Fruit fly (Drosophila melanogaster): ENCODE results near the gene CG46394.
A peak's percentile ranks its signal among the peaks of the same experiment; 100 is the strongest.

The CG46394 gene

dm6 chr3L:11582097-11582496, 18.1 kb upstream of the CG46394 start, which contains the start of gene CG33269 (continued):
- no peak for TF ChIP-seq scrt (GFP tag; optimal IDR thresholded peaks at IDR 0.05)
- TF ChIP-seq CTCF (GFP tag; optimal IDR thresholded peaks at IDR 0.05): no peak
- TF ChIP-seq ara (GFP tag; IDR thresholded peaks at IDR 0.05): no peak
- TF ChIP-seq Lim3 (GFP tag; IDR thresholded peaks at IDR 0.05): no peak
- no peak for TF ChIP-seq sens (GFP tag)
- no peak for TF ChIP-seq Dfd (GFP tag; optimal IDR thresholded peaks at IDR 0.05)

dm6 chr3L:11583964-11584363, 16.2 kb upstream of the CG46394 start, which contains the start of gene CG32086:
Gene CG32086 (minus strand): TSS chr3L:11584064.
- TF ChIP-seq HLHmδ (GFP tag; optimal IDR thresholded peaks at IDR 0.05) (no peak), CG13775 (GFP tag; optimal IDR thresholded peaks at IDR 0.05) (no peak), CG1647 (GFP tag; optimal IDR thresholded peaks at IDR 0.05) (no peak), Fer2 (tag; optimal IDR thresholded peaks at IDR 0.05) (no peak), Sox102F (GFP tag; optimal IDR thresholded peaks at IDR 0.05) (no peak), MTF-1 (GFP tag; optimal IDR thresholded peaks at IDR 0.05; ENCODE audit: borderline replicate concordance) (no peak), CG12236 (GFP tag; optimal IDR thresholded peaks at IDR 0.05) (no peak), zen2 (GFP tag; IDR thresholded peaks at IDR 0.05; ENCODE audit: partially characterized antibody) (no peak), h (optimal IDR thresholded peaks at IDR 0.05) (no peak), CG8944 (GFP tag; optimal IDR thresholded peaks at IDR 0.05) (no peak), D19B (GFP tag; optimal IDR thresholded peaks at IDR 0.05) (no peak), D (optimal IDR thresholded peaks at IDR 0.05) (no peak), D (GFP tag; optimal IDR thresholded peaks at IDR 0.05) (no peak), ssp (GFP tag; IDR thresholded peaks at IDR 0.05) (no peak), CG4282 (GFP tag; optimal IDR thresholded peaks at IDR 0.05) (no peak), CG15269 (tag; optimal IDR thresholded peaks at IDR 0.05) (no peak), Lim3 (GFP tag; IDR thresholded peaks at IDR 0.05) (no peak), CG14441 (GFP tag; IDR thresholded peaks at IDR 0.05) (no peak), CG9932 (GFP tag; IDR thresholded peaks at IDR 0.05) (no peak), ham (GFP tag; IDR thresholded peaks at IDR 0.05) (no peak), Opbp (GFP tag; IDR thresholded peaks at IDR 0.05; ENCODE audit: partially characterized antibody) (no peak)

- TF ChIP-seq crol (GFP tag; IDR thresholded peaks at IDR 0.05): peak; percentile 99
- TF ChIP-seq emc (GFP tag; optimal IDR thresholded peaks at IDR 0.05): no peak
- no peak for TF ChIP-seq CG33213 (GFP tag; optimal IDR thresholded peaks at IDR 0.05)
- no peak for TF ChIP-seq CG30020 (tag; optimal IDR thresholded peaks at IDR 0.05)
- TF ChIP-seq Elba2 (GFP tag; optimal IDR thresholded peaks at IDR 0.05): no peak
- no peak for TF ChIP-seq corto (GFP tag; optimal IDR thresholded peaks at IDR 0.05)
- TF ChIP-seq ftz-f1 (GFP tag; optimal IDR thresholded peaks at IDR 0.05): peak; percentile 84
- TF ChIP-seq CG11247 (GFP tag; IDR thresholded peaks at IDR 0.05): no peak
- no peak for TF ChIP-seq Neu2 (GFP tag; optimal IDR thresholded peaks at IDR 0.05; ENCODE audit: borderline replicate concordance)
- TF ChIP-seq grn (GFP tag; optimal IDR thresholded peaks at IDR 0.05): no peak
- TF ChIP-seq CG8924 (tag; optimal IDR thresholded peaks at IDR 0.05): no peak
- no peak for TF ChIP-seq NC2α (GFP tag; optimal IDR thresholded peaks at IDR 0.05)
- no peak for TF ChIP-seq CG3726 (GFP tag; IDR thresholded peaks at IDR 0.05)
- no peak for TF ChIP-seq Xbp1 (GFP tag; optimal IDR thresholded peaks at IDR 0.05)
- no peak for TF ChIP-seq CG10209 (GFP tag; optimal IDR thresholded peaks at IDR 0.05)
- no peak for TF ChIP-seq Antp (GFP tag; optimal IDR thresholded peaks at IDR 0.05)
- no peak for TF ChIP-seq p53 (GFP tag; optimal IDR thresholded peaks at IDR 0.05)
- TF ChIP-seq Gsc (GFP tag; IDR thresholded peaks at IDR 0.05): no peak
- no peak for TF ChIP-seq repo (GFP tag; optimal IDR thresholded peaks at IDR 0.05)
- no peak for TF ChIP-seq C15 (GFP tag; IDR thresholded peaks at IDR 0.05)
- no peak for TF ChIP-seq CG6765 (GFP tag; optimal IDR thresholded peaks at IDR 0.05)
- TF ChIP-seq pita (GFP tag; optimal IDR thresholded peaks at IDR 0.05): no peak
- peak; percentile 21; the same call in 1 of the 3 replicates for TF ChIP-seq CG16813 (GFP tag; IDR thresholded peaks at IDR 0.05; ENCODE audit: partially characterized antibody)
- TF ChIP-seq Ssrp (tag; optimal IDR thresholded peaks at IDR 0.05): no peak
- TF ChIP-seq Blimp-1 (GFP tag; optimal IDR thresholded peaks at IDR 0.05): peak; percentile 83
These were observed 13.2 kb upstream of the CG46394 start for dm6 chr3L:11586794-11587462.

Data from whole organism, embryonic.